Fruit fly (Drosophila melanogaster) whole organism, embryonic: ENCODE measurements around the gene SelG.

Source experiments
- Bdp1 ChIP-seq: fragments of 200-800 bp; sonication (Bioruptor generic); optimal IDR thresholded peaks from 3 replicates; lab custom pipeline; 2016; ENCODE audit warnings: missing biosample characterization, missing genetic modification characterization
- Blimp-1 ChIP-seq: fragments of 200-800 bp; sonication (Bioruptor generic); optimal IDR thresholded peaks from 3 replicates; lab custom pipeline; 2018; ENCODE audit warnings: missing biosample characterization, missing genetic modification characterization, mild to moderate bottlenecking, moderate library complexity, missing genetic modification reagents
- C15 ChIP-seq: fragments of 200-800 bp; sonication (Bioruptor generic); IDR thresholded peaks from 3 replicates; pipeline ENCODE4 v1.3.6; 2022; ENCODE audit warnings: missing biosample characterization, missing genetic modification characterization
- CG11504 ChIP-seq: fragments of 200-800 bp; sonication (Bioruptor generic); optimal IDR thresholded peaks from 3 replicates; lab custom pipeline; 2019; ENCODE audit warnings: missing biosample characterization, mild to moderate bottlenecking, missing genetic modification characterization, moderate library complexity
- CG12659 ChIP-seq: fragments of 200-800 bp; sonication (Bioruptor generic); optimal IDR thresholded peaks from 3 replicates; lab custom pipeline; 2017; ENCODE audit warnings: mild to moderate bottlenecking, missing biosample characterization, missing genetic modification reagents, missing genetic modification characterization
- CG15073 ChIP-seq: fragments of 200-800 bp; sonication (Bioruptor generic); optimal IDR thresholded peaks from 2 replicates; lab custom pipeline; 2016; ENCODE audit warnings: missing biosample characterization, missing genetic modification characterization
- CG17186 ChIP-seq: fragments of 200-800 bp; sonication (Bioruptor generic); optimal IDR thresholded peaks from 3 replicates; lab custom pipeline; 2017; ENCODE audit warnings: missing biosample characterization, missing genetic modification reagents, missing genetic modification characterization
- CG17328 ChIP-seq: fragments of 200-800 bp; sonication (Bioruptor generic); IDR thresholded peaks from 2 replicates; pipeline ENCODE4 v1.3.6; 2022; ENCODE audit warnings: missing biosample characterization, missing genetic modification characterization
- CG18011 ChIP-seq: fragments of 200-800 bp; sonication (Bioruptor generic); optimal IDR thresholded peaks from 2 replicates; lab custom pipeline; 2017; ENCODE audit warnings: missing biosample characterization, missing genetic modification characterization, mild to moderate bottlenecking, moderate library complexity, missing genotype
- CG3163 ChIP-seq: fragments of 200-800 bp; sonication (Bioruptor generic); optimal IDR thresholded peaks from 3 replicates; lab custom pipeline; 2016; ENCODE audit warnings: missing biosample characterization, missing genetic modification characterization
- CG3847 ChIP-seq: fragments of 200-800 bp; sonication (Bioruptor generic); IDR thresholded peaks from 2 replicates; pipeline ENCODE4 v1.3.6; 2022; ENCODE audit warnings: missing biosample characterization, missing genetic modification characterization
- CG3995 ChIP-seq: fragments of 200-800 bp; sonication (Bioruptor generic); optimal IDR thresholded peaks from 3 replicates; lab custom pipeline; 2016; ENCODE audit warnings: missing biosample characterization, missing genetic modification characterization
- CG4360 ChIP-seq: fragments of 200-800 bp; sonication (Bioruptor generic); IDR thresholded peaks from 2 replicates; pipeline ENCODE4 v1.3.6; 2022; ENCODE audit warnings: missing biosample characterization, missing genetic modification characterization
- CG5245 ChIP-seq: fragments of 200-800 bp; sonication (Bioruptor generic); optimal IDR thresholded peaks from 3 replicates; lab custom pipeline; 2016; ENCODE audit warnings: missing biosample characterization, missing genetic modification characterization
- CG7786 ChIP-seq: fragments of 200-800 bp; sonication (Bioruptor generic); optimal IDR thresholded peaks from 2 replicates; lab custom pipeline; 2016; ENCODE audit warnings: missing biosample characterization, missing genetic modification characterization
- CG8290 ChIP-seq, 3 experiments: fragments of 200-800 bp; sonication (Bioruptor generic); optimal IDR thresholded peaks; 2 replicates each; lab custom pipeline; 2016 to 2019; ENCODE audit warnings: missing biosample characterization in 3 of 3, missing genetic modification characterization in 3 of 3, mild to moderate bottlenecking in 2 of 3, moderate library complexity in 1 of 3
- Dad ChIP-seq: fragments of 200-800 bp; sonication (Bioruptor generic); optimal IDR thresholded peaks from 3 replicates; lab custom pipeline; 2016; ENCODE audit warnings: missing biosample characterization, missing genetic modification characterization
- E2f2 ChIP-seq: fragments of 200-800 bp; sonication (Bioruptor generic); IDR thresholded peaks from 2 replicates; pipeline ENCODE4 v1.3.6; 2022; ENCODE audit warnings: missing biosample characterization, missing genetic modification characterization
- Eip74EF ChIP-seq, 2 experiments: fragments of 200-800 bp in 1 of 2; fragments of >200 bp in 1 of 2; sonication (Bioruptor generic) in 1 of 2; optimal IDR thresholded peaks; 2 replicates each; lab custom pipeline; 2017 to 2019; ENCODE audit warnings: missing biosample characterization in 2 of 2, missing genetic modification characterization in 2 of 2, mild to moderate bottlenecking in 1 of 2, moderate library complexity in 1 of 2
- Elba2 ChIP-seq: fragments of 200-800 bp; sonication (Bioruptor generic); optimal IDR thresholded peaks from 3 replicates; lab custom pipeline; 2016; ENCODE audit warnings: missing biosample characterization, missing genetic modification characterization
- Ets65A ChIP-seq: fragments of 200-800 bp; sonication (Bioruptor generic); peaks from one replicate; lab custom pipeline; 2016; ENCODE audit warnings: missing biosample characterization, missing genetic modification characterization
- H2.0 ChIP-seq: fragments of 200-800 bp; sonication (Bioruptor generic); IDR thresholded peaks from 2 replicates; pipeline ENCODE4 v1.3.6; 2022; ENCODE audit warnings: missing biosample characterization, missing genetic modification characterization
- HmgZ ChIP-seq: fragments of 200-800 bp; sonication (Bioruptor generic); optimal IDR thresholded peaks from 2 replicates; lab custom pipeline; 2018; ENCODE audit warnings: missing biosample characterization, mild to moderate bottlenecking, missing genetic modification characterization
- Hr39 ChIP-seq: fragments of >200 bp; optimal IDR thresholded peaks from 2 replicates; lab custom pipeline; 2017
- Lhr ChIP-seq: fragments of 200-800 bp; sonication (Bioruptor generic); optimal IDR thresholded peaks from 3 replicates; lab custom pipeline; 2017; ENCODE audit warnings: mild to moderate bottlenecking, missing biosample characterization, missing genetic modification reagents, missing genetic modification characterization
- Nf-YB ChIP-seq: fragments of 200-800 bp; sonication (Bioruptor generic); optimal IDR thresholded peaks from 3 replicates; lab custom pipeline; 2019; ENCODE audit warnings: missing biosample characterization, mild to moderate bottlenecking, missing genetic modification characterization, moderate library complexity
- Ptx1 ChIP-seq: fragments of 200-800 bp; sonication (Bioruptor generic); IDR thresholded peaks from 2 replicates; pipeline ENCODE4 v1.3.6; 2022; ENCODE audit warnings: missing biosample characterization, missing genetic modification characterization
- Sin3A ChIP-seq: fragments of >200 bp; optimal IDR thresholded peaks from 2 replicates; lab custom pipeline; 2018
- Spps ChIP-seq: fragments of 200-800 bp; sonication (Bioruptor generic); optimal IDR thresholded peaks from 2 replicates; lab custom pipeline; 2018; ENCODE audit warnings: missing biosample characterization, mild to moderate bottlenecking, missing genetic modification characterization
- Tbp ChIP-seq: fragments of >200 bp; optimal IDR thresholded peaks from 2 replicates; lab custom pipeline; 2018; ENCODE audit warnings: missing biosample characterization, missing genetic modification characterization
- Vsx1 ChIP-seq: fragments of 200-800 bp; sonication (Bioruptor generic); optimal IDR thresholded peaks from 2 replicates; lab custom pipeline; 2017; ENCODE audit warnings: missing biosample characterization, mild to moderate bottlenecking, missing genetic modification characterization, missing genetic modification reagents
- bcd ChIP-seq: fragments of 200-800 bp; sonication (Bioruptor generic); optimal IDR thresholded peaks from 2 replicates; lab custom pipeline; 2017; ENCODE audit warnings: missing biosample characterization, mild to moderate bottlenecking, missing genetic modification characterization
- esg ChIP-seq: fragments of 200-800 bp; sonication (Bioruptor generic); conservative IDR thresholded peaks from 2 replicates; pipeline ENCODE4 v1.3.6; 2022; ENCODE audit warnings: missing biosample characterization, missing genetic modification characterization
- exex ChIP-seq: fragments of 200-800 bp; sonication (Bioruptor generic); optimal IDR thresholded peaks from 4 replicates; lab custom pipeline; 2018; ENCODE audit warnings: missing biosample characterization, mild to moderate bottlenecking, missing genetic modification characterization, moderate library complexity
- fd3F ChIP-seq: fragments of 200-800 bp; sonication (Bioruptor generic); optimal IDR thresholded peaks from 2 replicates; lab custom pipeline; 2018; ENCODE audit warnings: missing biosample characterization, mild to moderate bottlenecking, missing genetic modification characterization, moderate library complexity
- ftz-f1 ChIP-seq: fragments of 200-800 bp; sonication (Bioruptor generic); optimal IDR thresholded peaks from 2 replicates; lab custom pipeline; 2016; ENCODE audit warnings: missing biosample characterization, missing genetic modification characterization
- gce ChIP-seq: fragments of 200-800 bp; sonication (Bioruptor generic); IDR thresholded peaks from 3 replicates; pipeline ENCODE4 v1.3.6; 2022; ENCODE audit warnings: missing biosample characterization, missing genetic modification characterization
- gcm ChIP-seq: fragments of 200-800 bp; sonication (Bioruptor generic); optimal IDR thresholded peaks from 2 replicates; lab custom pipeline; 2019; ENCODE audit warnings: missing biosample characterization, mild to moderate bottlenecking, missing genetic modification characterization, moderate library complexity
- hth ChIP-seq: fragments of >200 bp; optimal IDR thresholded peaks from 2 replicates; lab custom pipeline; 2017; ENCODE audit warnings: inconsistent platforms
- kay ChIP-seq: fragments of 200-800 bp; sonication (Bioruptor generic); optimal IDR thresholded peaks from 2 replicates; lab custom pipeline; 2016; ENCODE audit warnings: missing biosample characterization, missing genetic modification characterization
- luna ChIP-seq: fragments of 200-800 bp; sonication (Bioruptor generic); optimal IDR thresholded peaks from 2 replicates; lab custom pipeline; 2016; ENCODE audit warnings: missing biosample characterization, missing genetic modification characterization
- nerfin-1 ChIP-seq: fragments of 200-800 bp; sonication (Bioruptor generic); optimal IDR thresholded peaks from 3 replicates; lab custom pipeline; 2019; ENCODE audit warnings: missing biosample characterization, mild to moderate bottlenecking, missing genetic modification characterization, moderate library complexity
- org-1 ChIP-seq: fragments of 200-800 bp; sonication (Bioruptor generic); optimal IDR thresholded peaks from 2 replicates; lab custom pipeline; 2017; ENCODE audit warnings: missing biosample characterization, missing genetic modification characterization
- sr ChIP-seq: fragments of 200-800 bp; sonication (Bioruptor generic); IDR thresholded peaks from 3 replicates; pipeline ENCODE4 v1.3.6; 2022; ENCODE audit warnings: missing biosample characterization, missing genetic modification characterization
- tgo ChIP-seq: fragments of 200-800 bp; sonication (Bioruptor generic); IDR thresholded peaks from 3 replicates; pipeline ENCODE4 v1.3.6; 2022; ENCODE audit warnings: missing biosample characterization, missing genetic modification characterization
- twi ChIP-seq: fragments of 200-800 bp; optimal IDR thresholded peaks from 2 replicates; lab custom pipeline; 2019; ENCODE audit warnings: missing biosample characterization, mild to moderate bottlenecking, missing genetic modification characterization, moderate library complexity
- tx ChIP-seq: fragments of 200-800 bp; sonication (Bioruptor generic); optimal IDR thresholded peaks from 2 replicates; lab custom pipeline; 2016; ENCODE audit warnings: missing biosample characterization, missing genetic modification characterization
- unc-4 ChIP-seq: fragments of 200-800 bp; sonication (Bioruptor generic); IDR thresholded peaks from 2 replicates; pipeline ENCODE4 v1.3.6; 2022; ENCODE audit warnings: missing biosample characterization, missing genetic modification characterization; ENCODE audit not compliant: partially characterized antibody
- wdn ChIP-seq: fragments of 200-800 bp; sonication (Bioruptor generic); IDR thresholded peaks from 2 replicates; pipeline ENCODE4 v1.3.6; 2022; ENCODE audit warnings: missing biosample characterization, missing genetic modification characterization

SelG gene

dm6 chrX:11894198-11894597 is 7.1 kb downstream of the SelG start:
- no peak for TF ChIP-seq Bdp1 (GFP tag; lab: Kevin White, UChicago)
- no peak for TF ChIP-seq kay (GFP tag; lab: Kevin White, UChicago)
- TF ChIP-seq HmgZ (tag; lab: Kevin White, UChicago): no peak
- no peak for TF ChIP-seq Elba2 (GFP tag; lab: Kevin White, UChicago)
- TF ChIP-seq Blimp-1 (GFP tag; lab: Kevin White, UChicago): peak; percentile 64

dm6 chrX:11895141-11895540 is 8.1 kb downstream of the SelG start:
- TF ChIP-seq CG4360 (GFP tag; lab: Robert Waterston, UW) (peak; percentile 92), Ets65A (peak; percentile 24), exex (tag; lab: Kevin White, UChicago) (no peak)

- no peak for TF ChIP-seq CG7786
- TF ChIP-seq CG3995 (GFP tag; lab: Kevin White, UChicago): peak; percentile 96
- TF ChIP-seq bcd (GFP tag; lab: Kevin White, UChicago): no peak
- no peak for TF ChIP-seq Ptx1 (GFP tag; lab: Robert Waterston, UW)
- peak; percentile 30 for TF ChIP-seq CG8290 (GFP tag; optimal IDR thresholded peaks at IDR 0.05; lab: Kevin White, UChicago)
- TF ChIP-seq CG8290 (tag; optimal IDR thresholded peaks at IDR 0.05; lab: Kevin White, UChicago): no peak
- TF ChIP-seq esg (GFP tag; lab: Robert Waterston, UW): no peak
- TF ChIP-seq ftz-f1 (GFP tag; lab: Kevin White, UChicago): no peak
- TF ChIP-seq CG17186 (GFP tag; lab: Kevin White, UChicago): peak; percentile 22
- TF ChIP-seq Lhr: no peak
- TF ChIP-seq C15 (GFP tag; lab: Robert Waterston, UW): no peak
- no peak for TF ChIP-seq CG3163
- TF ChIP-seq org-1: no peak
- no peak for TF ChIP-seq Eip74EF (GFP tag; optimal IDR thresholded peaks at IDR 0.05; lab: Kevin White, UChicago)
- no peak for TF ChIP-seq luna (GFP tag; lab: Kevin White, UChicago)
- TF ChIP-seq nerfin-1 (tag; lab: Kevin White, UChicago): no peak
- TF ChIP-seq CG11504 (tag; lab: Kevin White, UChicago): no peak
- no peak for TF ChIP-seq fd3F (GFP tag; lab: Kevin White, UChicago)
- no peak for TF ChIP-seq H2.0
- peak; percentile 30 for TF ChIP-seq CG12659 (GFP tag; lab: Kevin White, UChicago)
- no peak for TF ChIP-seq tgo (GFP tag; lab: Robert Waterston, UW)
- TF ChIP-seq CG17328 (GFP tag; lab: Robert Waterston, UW): no peak
- TF ChIP-seq wdn (GFP tag; lab: Robert Waterston, UW): no peak
- TF ChIP-seq CG15073: no peak
- TF ChIP-seq gce (GFP tag; lab: Robert Waterston, UW): no peak
- TF ChIP-seq Sin3A (lab: Kevin White, UChicago): peak; percentile 12
- no peak for TF ChIP-seq twi (tag; lab: Kevin White, UChicago)
- no peak for TF ChIP-seq CG18011 (GFP tag; lab: Kevin White, UChicago)
- no peak for TF ChIP-seq Tbp (GFP tag; lab: Kevin White, UChicago)
- no peak for TF ChIP-seq Hr39 (lab: Kevin White, UChicago)
- no peak for TF ChIP-seq CG5245
- TF ChIP-seq Nf-YB (GFP tag; lab: Kevin White, UChicago): no peak
- no peak; the same call in 1 of the 2 replicates for TF ChIP-seq E2f2 (GFP tag; lab: Robert Waterston, UW)
- TF ChIP-seq CG3847 (GFP tag; lab: Robert Waterston, UW): peak; percentile 41; the same call in 1 of the 2 replicates
- no peak for TF ChIP-seq gcm (GFP tag; lab: Kevin White, UChicago)
- TF ChIP-seq Spps (tag; lab: Kevin White, UChicago): no peak
- TF ChIP-seq unc-4 (GFP tag; lab: Robert Waterston, UW): peak; percentile 85
- TF ChIP-seq Dad (GFP tag; lab: Kevin White, UChicago): no peak
- no peak for TF ChIP-seq sr (GFP tag; lab: Robert Waterston, UW)
- TF ChIP-seq hth (lab: Kevin White, UChicago): no peak
- TF ChIP-seq tx: no peak
- TF ChIP-seq Vsx1: no peak
Measured at dm6 chrX:11905144-11905543, 18.1 kb downstream of the SelG start, which contains the start of gene Upf1. Gene Upf1 (minus strand): TSS chrX:11905371.
